Worm (Caenorhabditis elegans): Measurements from ENCODE around the gene Y73B6A.3.

The Y73B6A.3 gene

DNA sequence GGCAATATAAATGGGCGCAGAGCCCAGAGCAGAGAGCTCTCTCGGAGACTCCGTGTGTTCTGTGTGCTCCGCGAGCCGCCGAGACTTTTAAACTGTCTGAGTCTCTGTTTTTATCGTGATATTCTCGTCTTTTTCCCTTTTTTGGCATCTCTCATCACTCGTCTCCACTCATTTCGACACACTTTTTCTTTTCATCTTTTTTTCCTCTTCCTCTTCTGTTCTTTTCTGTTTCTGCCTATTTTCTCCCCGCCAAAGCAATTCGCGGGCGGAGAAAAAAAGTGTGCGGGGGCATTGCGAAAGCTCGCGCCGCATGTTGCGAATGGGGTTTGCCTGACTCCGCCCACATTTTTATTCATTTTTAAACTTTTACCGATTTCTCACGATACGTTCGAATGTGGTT is 16.3 kb upstream of the Y73B6A.3 start (continued):
- peak; percentile 59 for TF ChIP-seq T20F7.1 (GFP tag; optimal IDR thresholded peaks at IDR 0.05)
- peak; percentile 83 for TF ChIP-seq ceh-44 (GFP tag; IDR thresholded peaks at IDR 0.05)
- no peak for TF ChIP-seq mxl-2 (GFP tag; conservative IDR thresholded peaks at IDR 0.05)
- peak; percentile 75 for TF ChIP-seq Y48G9A.11 (GFP tag; IDR thresholded peaks at IDR 0.05)
- TF ChIP-seq unc-130 (GFP tag; optimal IDR thresholded peaks at IDR 0.05): peak; percentile 94
- peak; percentile 54 for TF ChIP-seq hlh-30 (tag; optimal IDR thresholded peaks at IDR 0.05; ENCODE audit: insufficient read depth)
- peak; percentile 56 for TF ChIP-seq lin-13 (GFP tag; optimal IDR thresholded peaks at IDR 0.05)
- TF ChIP-seq F44E2.7 (GFP tag; IDR thresholded peaks at IDR 0.05): 0 out of 2 replicates have a peak, but pooled peaks have one; percentile 37
- no peak for TF ChIP-seq snpc-4 (tag; optimal IDR thresholded peaks at IDR 0.05)
- no peak for TF ChIP-seq Y75B8A.6 (GFP tag; IDR thresholded peaks at IDR 0.05)
- no peak for TF ChIP-seq ceh-62 (tag; optimal IDR thresholded peaks at IDR 0.05)
- 0 out of 2 replicates have a peak, but pooled peaks have one; percentile 11 for TF ChIP-seq saeg-2 (GFP tag; IDR thresholded peaks at IDR 0.05)
- TF ChIP-seq unc-39 (tag; optimal IDR thresholded peaks at IDR 0.05): no peak
- no peak for TF ChIP-seq R02D3.7 (tag; optimal IDR thresholded peaks at IDR 0.05)
- TF ChIP-seq pha-4 (GFP tag; IDR thresholded peaks at IDR 0.05): peak; percentile 86
- no peak for TF ChIP-seq pha-4 (tag; optimal IDR thresholded peaks at IDR 0.05)
- TF ChIP-seq mxl-3 (GFP tag; optimal IDR thresholded peaks at IDR 0.05): peak; percentile 68
- peak; percentile 36 for TF ChIP-seq sdz-12 (GFP tag; optimal IDR thresholded peaks at IDR 0.05)
- no peak for TF ChIP-seq daf-19 (GFP tag; conservative IDR thresholded peaks at IDR 0.05)
- TF ChIP-seq nhr-111 (GFP tag; optimal IDR thresholded peaks at IDR 0.05): no peak
- TF ChIP-seq lsy-2 (tag; optimal IDR thresholded peaks at IDR 0.05): peak; percentile 65 to 86
- peak; percentile 75 for TF ChIP-seq spr-1 (tag; optimal IDR thresholded peaks at IDR 0.05)
- 0 out of 2 replicates have a peak, but pooled peaks have one; percentile 36 for TF ChIP-seq F26F4.8 (GFP tag; conservative IDR thresholded peaks at IDR 0.05)
- TF ChIP-seq nhr-6 (tag; optimal IDR thresholded peaks at IDR 0.05): peak; percentile 94
- TF ChIP-seq nhr-76 (tag; optimal IDR thresholded peaks at IDR 0.05): no peak
- no peak for TF ChIP-seq zip-2 (tag; optimal IDR thresholded peaks at IDR 0.05)
- TF ChIP-seq nhr-10 (tag; optimal IDR thresholded peaks at IDR 0.05): peak; percentile 36
- peak; percentile 71 for TF ChIP-seq F37D6.2 (tag; optimal IDR thresholded peaks at IDR 0.05)
- peak; percentile 80 for TF ChIP-seq ctbp-1 (GFP tag; IDR thresholded peaks at IDR 0.05)
- TF ChIP-seq nhr-48 (tag; optimal IDR thresholded peaks at IDR 0.05): peak; percentile 72
- TF ChIP-seq ceh-32 (tag; optimal IDR thresholded peaks at IDR 0.05; ENCODE audit: poor library complexity): no peak
- peak; percentile 98 for TF ChIP-seq aha-1 (tag)
- peak; percentile 87 for TF ChIP-seq hlh-11 (tag; optimal IDR thresholded peaks at IDR 0.05)
- TF ChIP-seq F10B5.3 (tag; optimal IDR thresholded peaks at IDR 0.05): peak; percentile 4
- TF ChIP-seq zag-1 (tag; optimal IDR thresholded peaks at IDR 0.05): no peak
- peak; percentile 92 for TF ChIP-seq dve-1 (tag; optimal IDR thresholded peaks at IDR 0.05; ENCODE audit: insufficient read depth)
- peak; percentile 76 for TF ChIP-seq tra-1 (GFP tag; IDR thresholded peaks at IDR 0.05)
- TF ChIP-seq daf-12 (tag; optimal IDR thresholded peaks at IDR 0.05): no peak
- TF ChIP-seq mes-2 (tag; optimal IDR thresholded peaks at IDR 0.05; ENCODE audit: poor library complexity, severe bottlenecking): peak; percentile 92
- peak; percentile 34 for TF ChIP-seq spr-3 (GFP tag; optimal IDR thresholded peaks at IDR 0.05)
- TF ChIP-seq ztf-7 (tag; optimal IDR thresholded peaks at IDR 0.05): peak; percentile 27
- TF ChIP-seq Y5F2A.4 (GFP tag; optimal IDR thresholded peaks at IDR 0.05): no peak
- no peak for TF ChIP-seq lin-39 (tag; optimal IDR thresholded peaks at IDR 0.05)
- no peak for TF ChIP-seq lin-15B (tag; optimal IDR thresholded peaks at IDR 0.05)
- TF ChIP-seq Y105C5A.15 (GFP tag; IDR thresholded peaks at IDR 0.05): 0 out of 2 replicates have a peak, but pooled peaks have one; percentile 60
- TF ChIP-seq dpl-1 (GFP tag; optimal IDR thresholded peaks at IDR 0.05): peak; percentile 79
- 0 out of 2 replicates have a peak, but pooled peaks have one; percentile 53 for TF ChIP-seq D1046.2 (GFP tag; IDR thresholded peaks at IDR 0.05)
- TF ChIP-seq egl-43 (GFP tag; IDR thresholded peaks at IDR 0.05): peak; percentile 84
- TF ChIP-seq ces-1 (GFP tag; optimal IDR thresholded peaks at IDR 0.05): peak; percentile 38
- peak; percentile 64; the same call in 1 of the 2 replicates for TF ChIP-seq arid-1 (GFP tag; conservative IDR thresholded peaks at IDR 0.05)
- no peak for TF ChIP-seq dmd-9 (GFP tag; IDR thresholded peaks at IDR 0.05)

All from whole organism, L4 larva.